Fruit fly (Drosophila melanogaster) whole organism, prepupa: ENCODE data around the gene lush.

Source experiments
- CG10631 ChIP-seq: fragments of 200-800 bp; sonication (Bioruptor generic); optimal IDR thresholded peaks from 2 replicates; lab custom pipeline; 2016; ENCODE audit warnings: missing biosample characterization, missing genetic modification characterization
- CG11762 ChIP-seq: fragments of 200-800 bp; sonication (Bioruptor generic); optimal IDR thresholded peaks from 3 replicates; lab custom pipeline; 2016; ENCODE audit warnings: missing biosample characterization, missing genetic modification characterization; ENCODE audit not compliant: insufficient read depth
- CG1621 ChIP-seq: fragments of 200-800 bp; sonication (Bioruptor generic); optimal IDR thresholded peaks from 3 replicates; lab custom pipeline; 2018; ENCODE audit warnings: missing biosample characterization, mild to moderate bottlenecking, missing genetic modification characterization
- CG3919 ChIP-seq: fragments of 200-800 bp; sonication (Bioruptor generic); optimal IDR thresholded peaks from 3 replicates; lab custom pipeline; 2016; ENCODE audit warnings: missing biosample characterization, missing genetic modification characterization
- CG6808 ChIP-seq: fragments of 200-800 bp; sonication (Bioruptor generic); optimal IDR thresholded peaks from 3 replicates; lab custom pipeline; 2017; ENCODE audit warnings: missing biosample characterization, missing genetic modification characterization, mild to moderate bottlenecking, moderate library complexity, missing genetic modification reagents
- CG6854 ChIP-seq: fragments of 200-800 bp; sonication (Bioruptor generic); optimal IDR thresholded peaks from 2 replicates; lab custom pipeline; 2017; ENCODE audit warnings: missing biosample characterization, mild to moderate bottlenecking, missing genetic modification characterization
- Ets96B ChIP-seq: fragments of 200-800 bp; optimal IDR thresholded peaks from 2 replicates; lab custom pipeline; 2019; ENCODE audit warnings: missing biosample characterization, mild to moderate bottlenecking, missing genetic modification characterization, moderate library complexity
- Hr38 ChIP-seq: sonication (Bioruptor generic); optimal IDR thresholded peaks from 2 replicates; lab custom pipeline; 2016; ENCODE audit warnings: missing biosample characterization, missing genetic modification characterization
- Hr39 ChIP-seq: fragments of 200-800 bp; sonication (Bioruptor generic); optimal IDR thresholded peaks from 2 replicates; lab custom pipeline; 2016; ENCODE audit warnings: missing biosample characterization, missing genetic modification characterization
- Sox15 ChIP-seq: fragments of 200-800 bp; sonication (Bioruptor generic); optimal IDR thresholded peaks from 3 replicates; lab custom pipeline; 2016; ENCODE audit warnings: missing biosample characterization, missing genetic modification characterization
- lz ChIP-seq: fragments of 200-800 bp; sonication (Bioruptor generic); optimal IDR thresholded peaks from 3 replicates; lab custom pipeline; 2016; ENCODE audit warnings: missing biosample characterization, missing genetic modification characterization
- ss ChIP-seq, 2 experiments: fragments of 200-800 bp; sonication (Bioruptor generic); optimal IDR thresholded peaks; 2 replicates in 1 of 2; 3 replicates in 1 of 2; lab custom pipeline; 2017 to 2018; ENCODE audit warnings: mild to moderate bottlenecking in 2 of 2, missing biosample characterization in 2 of 2, missing genetic modification characterization in 2 of 2, moderate library complexity in 1 of 2

- no peak for TF ChIP-seq ss (GFP tag; optimal IDR thresholded peaks at IDR 0.05; lab: Kevin White, UChicago)
- no peak for TF ChIP-seq Hr39 (GFP tag; lab: Kevin White, UChicago)
- no peak for TF ChIP-seq Ets96B (tag; lab: Kevin White, UChicago)
- TF ChIP-seq CG1621 (tag; lab: Kevin White, UChicago) = no peak
- no peak for TF ChIP-seq lz (GFP tag; lab: Kevin White, UChicago)
- no peak for TF ChIP-seq Hr38 (GFP tag; lab: Kevin White, UChicago)
- no peak for TF ChIP-seq CG10631 (GFP tag; lab: Kevin White, UChicago)
- no peak for TF ChIP-seq CG6854 (GFP tag; lab: Kevin White, UChicago)
- no peak for TF ChIP-seq CG6808 (GFP tag; lab: Kevin White, UChicago)
- TF ChIP-seq CG3919 (GFP tag; lab: Kevin White, UChicago) = no peak
- TF ChIP-seq CG11762 (GFP tag; lab: Kevin White, UChicago) = no peak
- no peak for TF ChIP-seq Sox15 (GFP tag; lab: Kevin White, UChicago)
Observed at dm6 chr3L:19564905-19565700, 40.8 kb downstream of the lush start.
